Fruit fly (Drosophila melanogaster) whole organism, wandering third instar larva: ENCODE results near the gene Prestin.
"Not testable (repeated sequence)": the region's sequence is repeated elsewhere in the genome, so short reads cannot be mapped to it uniquely, and the experiment has no call there.

ENCODE experiments used
- CrebA ChIP-seq: fragments of 200-800 bp; sonication (Bioruptor generic); optimal IDR thresholded peaks from 2 replicates; lab custom pipeline; 2016; ENCODE audit warnings: missing biosample characterization, mild to moderate bottlenecking, missing genetic modification characterization, borderline replicate concordance
- Dfd ChIP-seq: fragments of >200 bp; optimal IDR thresholded peaks from 2 replicates; lab custom pipeline; 2017; ENCODE audit warnings: missing biosample characterization, missing genetic modification characterization
- GATAd ChIP-seq: sonication (Bioruptor generic); optimal IDR thresholded peaks from 2 replicates; lab custom pipeline; 2016; ENCODE audit warnings: missing biosample characterization, missing genetic modification characterization
- Mio ChIP-seq: sonication (Bioruptor generic); optimal IDR thresholded peaks from 2 replicates; lab custom pipeline; 2016; ENCODE audit warnings: missing biosample characterization, missing genetic modification characterization
- OdsH ChIP-seq: fragments of 200-800 bp; sonication (Bioruptor generic); optimal IDR thresholded peaks from 2 replicates; lab custom pipeline; 2016; ENCODE audit warnings: missing biosample characterization, mild to moderate bottlenecking, missing genetic modification characterization
- Sp1 ChIP-seq: fragments of 200-800 bp; sonication (Bioruptor generic); optimal IDR thresholded peaks from 3 replicates; lab custom pipeline; 2019; ENCODE audit warnings: missing biosample characterization, mild to moderate bottlenecking, missing genetic modification characterization, moderate library complexity
- dl ChIP-seq, 2 experiments: fragments of 175-275, 200-275 bp in 1 of 2; fragments of 200-275 bp in 1 of 2; sonication (Bioruptor generic); optimal IDR thresholded peaks; lab custom pipeline; 2018; ENCODE audit warnings: mild to moderate bottlenecking in 2 of 2, missing biosample characterization in 2 of 2, missing genetic modification characterization in 2 of 2, moderate library complexity in 2 of 2; ENCODE audit not compliant: partially characterized antibody in 2 of 2, insufficient read depth in 1 of 2
- dmrt93B ChIP-seq: fragments of 200-800 bp; sonication (Bioruptor generic); optimal IDR thresholded peaks from 2 replicates; lab custom pipeline; 2018; ENCODE audit warnings: missing biosample characterization, mild to moderate bottlenecking, missing genetic modification characterization
- h ChIP-seq: fragments of 200-800 bp; sonication (Bioruptor generic); optimal IDR thresholded peaks from 3 replicates; lab custom pipeline; 2016; ENCODE audit warnings: missing biosample characterization, mild to moderate bottlenecking, missing genetic modification characterization
- pan ChIP-seq: fragments of >200 bp; optimal IDR thresholded peaks from 2 replicates; lab custom pipeline; 2017
- usp ChIP-seq: fragments of >200 bp; optimal IDR thresholded peaks from 2 replicates; lab custom pipeline; 2017; ENCODE audit warnings: missing biosample characterization, missing genetic modification characterization

dm6 chr3L:17858174-17858573 lies 49.4 kb downstream of the Prestin start, which contains the start of gene CG34002:
- not testable (repeated sequence) for TF ChIP-seq usp; Dfd (GFP tag; lab: Kevin White, UChicago); Mio; OdsH (GFP tag; lab: Kevin White, UChicago); CrebA (GFP tag; lab: Kevin White, UChicago); pan (lab: Kevin White, UChicago); dl (GFP tag; optimal IDR thresholded peaks at IDR 0.05; lab: Kevin White, UChicago; ENCODE audit: insufficient read depth in 1 of 2, partially characterized antibody in 2 of 2); dmrt93B (GFP tag; lab: Kevin White, UChicago); h (GFP tag; lab: Kevin White, UChicago); GATAd (GFP tag; lab: Kevin White, UChicago); Sp1 (GFP tag; lab: Kevin White, UChicago)
